Fruit fly (Drosophila melanogaster) whole organism, embryonic: Measurements from ENCODE around the gene ZnT35C.

Experiments used
- Ada2b ChIP-seq: fragments of 200-800 bp; sonication (Bioruptor generic); IDR thresholded peaks from 2 replicates; pipeline ENCODE4 v1.3.6; 2022; ENCODE audit warnings: missing biosample characterization, missing genetic modification characterization
- Atf-2 ChIP-seq: fragments of 200-800 bp; sonication (Bioruptor generic); optimal IDR thresholded peaks from 2 replicates; lab custom pipeline; 2016; ENCODE audit warnings: missing biosample characterization, missing genetic modification characterization
- B-H1 ChIP-seq: fragments of 200-800 bp; sonication (Bioruptor generic); IDR thresholded peaks from 3 replicates; pipeline ENCODE4 v1.3.6; 2022; ENCODE audit warnings: missing biosample characterization, missing genetic modification characterization
- Bdp1 ChIP-seq: fragments of 200-800 bp; sonication (Bioruptor generic); optimal IDR thresholded peaks from 3 replicates; lab custom pipeline; 2016; ENCODE audit warnings: missing biosample characterization, missing genetic modification characterization
- Bgb ChIP-seq: fragments of 200-800 bp; sonication (Bioruptor generic); IDR thresholded peaks from 2 replicates; pipeline ENCODE4 v1.3.6; 2022; ENCODE audit warnings: missing biosample characterization, missing genetic modification characterization; ENCODE audit not compliant: partially characterized antibody
- CG12071 ChIP-seq: fragments of 200-800 bp; sonication (Bioruptor generic); optimal IDR thresholded peaks from 3 replicates; lab custom pipeline; 2018; ENCODE audit warnings: missing biosample characterization, mild to moderate bottlenecking, missing genetic modification characterization
- CG12744 ChIP-seq: fragments of 200-800 bp; sonication (Bioruptor generic); optimal IDR thresholded peaks from 2 replicates; lab custom pipeline; 2016; ENCODE audit warnings: missing biosample characterization, missing genetic modification characterization
- CG13296 ChIP-seq: fragments of 200-800 bp; sonication (Bioruptor generic); optimal IDR thresholded peaks from 3 replicates; lab custom pipeline; 2018; ENCODE audit warnings: missing biosample characterization, mild to moderate bottlenecking, missing genetic modification characterization
- CG1602 ChIP-seq: fragments of 200-800 bp; sonication (Bioruptor generic); optimal IDR thresholded peaks from 3 replicates; lab custom pipeline; 2016; ENCODE audit warnings: missing biosample characterization, missing genetic modification characterization
- CG1647 ChIP-seq: fragments of 200-800 bp; sonication (Bioruptor generic); optimal IDR thresholded peaks from 3 replicates; lab custom pipeline; 2016; ENCODE audit warnings: missing biosample characterization, missing genetic modification characterization
- CG17328 ChIP-seq: fragments of 200-800 bp; sonication (Bioruptor generic); IDR thresholded peaks from 2 replicates; pipeline ENCODE4 v1.3.6; 2022; ENCODE audit warnings: missing biosample characterization, missing genetic modification characterization
- CG17612 ChIP-seq: fragments of 200-800 bp; sonication (Bioruptor generic); IDR thresholded peaks from 2 replicates; pipeline ENCODE4 v1.3.6; 2022; ENCODE audit warnings: missing biosample characterization, missing genetic modification characterization
- CG18599 ChIP-seq: fragments of 200-800 bp; sonication (Bioruptor generic); optimal IDR thresholded peaks from 3 replicates; lab custom pipeline; 2017; ENCODE audit warnings: missing biosample characterization, missing genetic modification characterization, mild to moderate bottlenecking, moderate library complexity, missing genetic modification reagents
- CG31365 ChIP-seq: fragments of 200-800 bp; sonication (Bioruptor generic); optimal IDR thresholded peaks from 2 replicates; lab custom pipeline; 2018; ENCODE audit warnings: missing biosample characterization, mild to moderate bottlenecking, missing genetic modification characterization
- CG33557 ChIP-seq: fragments of 200-800 bp; sonication (Bioruptor generic); optimal IDR thresholded peaks from 2 replicates; lab custom pipeline; 2019; ENCODE audit warnings: missing biosample characterization, mild to moderate bottlenecking, missing genetic modification characterization, moderate library complexity
- CG4404 ChIP-seq: fragments of 200-800 bp; sonication (Bioruptor generic); IDR thresholded peaks from 2 replicates; pipeline ENCODE4 v1.3.6; 2022; ENCODE audit warnings: missing biosample characterization, missing genetic modification characterization
- CG4707 ChIP-seq: fragments of 200-800 bp; sonication (Bioruptor generic); optimal IDR thresholded peaks from 2 replicates; lab custom pipeline; 2018; ENCODE audit warnings: missing biosample characterization, mild to moderate bottlenecking, missing genetic modification characterization, moderate library complexity
- CG6765 ChIP-seq: fragments of 200-800 bp; sonication (Bioruptor generic); optimal IDR thresholded peaks from 3 replicates; lab custom pipeline; 2017; ENCODE audit warnings: missing biosample characterization, mild to moderate bottlenecking, missing genetic modification characterization
- CG7271 ChIP-seq: fragments of 200-800 bp; sonication (Bioruptor generic); optimal IDR thresholded peaks from 2 replicates; lab custom pipeline; 2018; ENCODE audit warnings: missing biosample characterization, mild to moderate bottlenecking, missing genetic modification characterization, moderate library complexity
- CG7357 ChIP-seq: fragments of 200-800 bp; sonication (Bioruptor generic); IDR thresholded peaks from 3 replicates; pipeline ENCODE4 v1.3.6; 2022; ENCODE audit warnings: missing biosample characterization, missing genetic modification characterization
- CG7928 ChIP-seq: fragments of 200-800 bp; sonication (Bioruptor generic); optimal IDR thresholded peaks from 2 replicates; lab custom pipeline; 2017; ENCODE audit warnings: missing biosample characterization, mild to moderate bottlenecking, missing genetic modification characterization
- CG8478 ChIP-seq: fragments of >200 bp; optimal IDR thresholded peaks from 2 replicates; lab custom pipeline; 2018
- CG9727 ChIP-seq: fragments of 200-800 bp; sonication (Bioruptor generic); optimal IDR thresholded peaks from 3 replicates; lab custom pipeline; 2017; ENCODE audit warnings: missing biosample characterization, mild to moderate bottlenecking, missing genetic modification characterization
- Hmr ChIP-seq: fragments of 200-800 bp; sonication (Bioruptor generic); optimal IDR thresholded peaks from 3 replicates; lab custom pipeline; 2017; ENCODE audit warnings: mild to moderate bottlenecking, missing biosample characterization, missing genetic modification reagents, missing genetic modification characterization
- Hmx ChIP-seq: fragments of 200-800 bp; sonication (Bioruptor generic); optimal IDR thresholded peaks from 2 replicates; lab custom pipeline; 2016; ENCODE audit warnings: missing biosample characterization, missing genetic modification characterization
- Mad ChIP-seq: fragments of 200-800 bp; sonication (Bioruptor generic); optimal IDR thresholded peaks from 2 replicates; lab custom pipeline; 2016; ENCODE audit warnings: missing biosample characterization, missing genetic modification characterization
- Meics ChIP-seq: fragments of 200-800 bp; sonication (Bioruptor generic); optimal IDR thresholded peaks from 2 replicates; lab custom pipeline; 2017; ENCODE audit warnings: missing biosample characterization, mild to moderate bottlenecking, missing genetic modification characterization
- Mrtf ChIP-seq: fragments of 200-800 bp; sonication (Bioruptor generic); IDR thresholded peaks from 3 replicates; pipeline ENCODE4 v1.3.6; 2022; ENCODE audit warnings: missing biosample characterization, missing genetic modification characterization
- Myb ChIP-seq: fragments of 200-800 bp; sonication (Bioruptor generic); optimal IDR thresholded peaks from 2 replicates; lab custom pipeline; 2016; ENCODE audit warnings: missing biosample characterization, missing genetic modification characterization
- NC2β ChIP-seq: fragments of 200-800 bp; sonication (Bioruptor generic); optimal IDR thresholded peaks from 2 replicates; lab custom pipeline; 2016; ENCODE audit warnings: missing biosample characterization, missing genetic modification characterization
- NFAT ChIP-seq: fragments of 200-800 bp; sonication (Bioruptor generic); IDR thresholded peaks from 2 replicates; pipeline ENCODE4 v1.3.6; 2022; ENCODE audit warnings: missing biosample characterization, missing genetic modification characterization
- Ptx1 ChIP-seq: fragments of 200-800 bp; sonication (Bioruptor generic); IDR thresholded peaks from 2 replicates; pipeline ENCODE4 v1.3.6; 2022; ENCODE audit warnings: missing biosample characterization, missing genetic modification characterization
- Scr ChIP-seq: fragments of 200-800 bp; sonication (Bioruptor generic); IDR thresholded peaks from 2 replicates; pipeline ENCODE4 v1.3.6; 2022; ENCODE audit warnings: missing biosample characterization, missing genetic modification characterization; ENCODE audit not compliant: partially characterized antibody
- az2 ChIP-seq: fragments of 200-800 bp; sonication (Bioruptor generic); optimal IDR thresholded peaks from 3 replicates; lab custom pipeline; 2016; ENCODE audit warnings: missing biosample characterization, missing genetic modification characterization
- bbx ChIP-seq: fragments of 200-800 bp; sonication (Bioruptor generic); IDR thresholded peaks from 2 replicates; pipeline ENCODE4 v1.3.6; 2022; ENCODE audit warnings: missing biosample characterization, missing genetic modification characterization; ENCODE audit not compliant: partially characterized antibody
- da ChIP-seq: fragments of 200-800 bp; sonication (Bioruptor generic); optimal IDR thresholded peaks from 2 replicates; lab custom pipeline; 2016; ENCODE audit warnings: missing biosample characterization, missing genetic modification characterization
- dmrt11E ChIP-seq: fragments of 200-800 bp; sonication (Bioruptor generic); optimal IDR thresholded peaks from 3 replicates; lab custom pipeline; 2018; ENCODE audit warnings: missing biosample characterization, mild to moderate bottlenecking, missing genetic modification characterization, moderate library complexity
- eyg ChIP-seq: fragments of 200-800 bp; sonication (Bioruptor generic); optimal IDR thresholded peaks from 3 replicates; lab custom pipeline; 2016; ENCODE audit warnings: missing biosample characterization, missing genetic modification characterization
- fd64A ChIP-seq: fragments of 200-800 bp; sonication (Bioruptor generic); optimal IDR thresholded peaks from 3 replicates; lab custom pipeline; 2018; ENCODE audit warnings: missing biosample characterization, mild to moderate bottlenecking, missing genetic modification characterization
- lab ChIP-seq: fragments of 200-800 bp; sonication (Bioruptor generic); optimal IDR thresholded peaks from 3 replicates; lab custom pipeline; 2017; ENCODE audit warnings: missing biosample characterization, missing genetic modification characterization, mild to moderate bottlenecking, moderate library complexity, missing genetic modification reagents
- lmd ChIP-seq: fragments of 200-800 bp; sonication (Bioruptor generic); IDR thresholded peaks from 2 replicates; pipeline ENCODE4 v1.3.6; 2022; ENCODE audit warnings: missing biosample characterization, missing genetic modification characterization
- p53 ChIP-seq: fragments of 200-800 bp; sonication (Bioruptor generic); optimal IDR thresholded peaks from 2 replicates; lab custom pipeline; 2016; ENCODE audit warnings: missing biosample characterization, missing genetic modification characterization
- sd ChIP-seq: fragments of 200-800 bp; sonication (Bioruptor generic); optimal IDR thresholded peaks from 3 replicates; lab custom pipeline; 2018; ENCODE audit warnings: missing biosample characterization, mild to moderate bottlenecking, missing genetic modification characterization, moderate library complexity
- shn ChIP-seq: fragments of 200-800 bp; sonication (Bioruptor generic); optimal IDR thresholded peaks from 3 replicates; lab custom pipeline; 2016; ENCODE audit warnings: missing biosample characterization, missing genetic modification characterization
- slbo ChIP-seq: fragments of 200-800 bp; sonication (Bioruptor generic); IDR thresholded peaks from 2 replicates; pipeline ENCODE4 v1.3.6; 2022; ENCODE audit warnings: missing biosample characterization, missing genetic modification characterization
- sna ChIP-seq: fragments of 200-800 bp; sonication (Bioruptor generic); IDR thresholded peaks from 2 replicates; pipeline ENCODE4 v1.3.6; 2022; ENCODE audit warnings: missing biosample characterization, missing genetic modification characterization; ENCODE audit not compliant: partially characterized antibody
- sr ChIP-seq: fragments of 200-800 bp; sonication (Bioruptor generic); IDR thresholded peaks from 3 replicates; pipeline ENCODE4 v1.3.6; 2022; ENCODE audit warnings: missing biosample characterization, missing genetic modification characterization
- stwl ChIP-seq: fragments of 200-800 bp; sonication (Bioruptor generic); optimal IDR thresholded peaks from 3 replicates; lab custom pipeline; 2018; ENCODE audit warnings: missing biosample characterization, mild to moderate bottlenecking, missing genetic modification characterization, moderate library complexity
- tio ChIP-seq: fragments of 200-800 bp; sonication (Bioruptor generic); optimal IDR thresholded peaks from 2 replicates; lab custom pipeline; 2017; ENCODE audit warnings: missing biosample characterization, missing genetic modification characterization, inconsistent platforms
- zfh2 ChIP-seq: fragments of 200-800 bp; sonication (Bioruptor generic); optimal IDR thresholded peaks from 2 replicates; lab custom pipeline; 2016; ENCODE audit warnings: missing biosample characterization, missing genetic modification characterization

ZnT35C gene

dm6 chr2L:15271757-15272589 is 24.5 kb upstream of the ZnT35C start, which contains the start of gene Cul3 (continued):
- TF ChIP-seq stwl (tag; lab: Kevin White, UChicago) = peak; percentile 36
- TF ChIP-seq Bgb (GFP tag; lab: Robert Waterston, UW) = peak; percentile 76
- TF ChIP-seq CG9727 = no peak
- no peak for TF ChIP-seq Mrtf
- no peak for TF ChIP-seq Hmx (GFP tag; lab: Kevin White, UChicago)
- TF ChIP-seq CG7271 (tag; lab: Kevin White, UChicago) = no peak
- TF ChIP-seq Ptx1 (GFP tag; lab: Robert Waterston, UW) = peak; percentile 14; the same call in 1 of the 2 replicates
- peak; percentile 85 for TF ChIP-seq Scr (GFP tag; lab: Robert Waterston, UW)
- no peak for TF ChIP-seq sd (tag; lab: Kevin White, UChicago)
- no peak for TF ChIP-seq az2
- TF ChIP-seq bbx (GFP tag; lab: Robert Waterston, UW) = peak; percentile 75
- no peak for TF ChIP-seq tio (GFP tag; lab: Kevin White, UChicago)
- TF ChIP-seq lmd (GFP tag; lab: Robert Waterston, UW) = no peak
- TF ChIP-seq CG4707 (GFP tag; lab: Kevin White, UChicago) = no peak
- peak; percentile 48 for TF ChIP-seq CG8478 (lab: Kevin White, UChicago)
- no peak for TF ChIP-seq Atf-2 (GFP tag; lab: Kevin White, UChicago)
- no peak for TF ChIP-seq CG1647
- no peak for TF ChIP-seq CG13296 (GFP tag; lab: Kevin White, UChicago)
- no peak for TF ChIP-seq B-H1
- no peak for TF ChIP-seq CG4404
- peak; percentile 17 for TF ChIP-seq Myb (GFP tag; lab: Kevin White, UChicago)
- TF ChIP-seq NC2β (GFP tag; lab: Kevin White, UChicago) = no peak
- TF ChIP-seq CG17612 (GFP tag; lab: Robert Waterston, UW) = no peak
- peak; percentile 64 for TF ChIP-seq sna (GFP tag; lab: Robert Waterston, UW)
- TF ChIP-seq CG6765 = no peak
- peak; percentile 1 for TF ChIP-seq CG1602 (GFP tag; lab: Kevin White, UChicago)
- TF ChIP-seq CG12071 (GFP tag; lab: Kevin White, UChicago) = no peak
- TF ChIP-seq CG31365 = no peak
- TF ChIP-seq Bdp1 (GFP tag; lab: Kevin White, UChicago) = no peak
- TF ChIP-seq CG7928 (GFP tag; lab: Kevin White, UChicago) = no peak
- peak; percentile 43 for TF ChIP-seq dmrt11E (tag; lab: Kevin White, UChicago)
- no peak for TF ChIP-seq Hmr (GFP tag; lab: Kevin White, UChicago)
- no peak for TF ChIP-seq CG18599 (GFP tag; lab: Kevin White, UChicago)
- TF ChIP-seq lab (GFP tag; lab: Kevin White, UChicago) = no peak
- TF ChIP-seq CG7357 = no peak
- TF ChIP-seq sr = no peak
- no peak for TF ChIP-seq Meics (GFP tag; lab: Kevin White, UChicago)
- no peak for TF ChIP-seq Mad
- TF ChIP-seq CG12744 (GFP tag; lab: Kevin White, UChicago) = no peak
- TF ChIP-seq shn (GFP tag; lab: Kevin White, UChicago) = no peak
- 0 out of 2 replicates have a peak, but pooled peaks have one; percentile 19 for TF ChIP-seq Ada2b (GFP tag; lab: Robert Waterston, UW)
- TF ChIP-seq p53 (GFP tag; lab: Kevin White, UChicago) = no peak
- TF ChIP-seq CG17328 (GFP tag; lab: Robert Waterston, UW) = no peak
- no peak for TF ChIP-seq da (GFP tag; lab: Kevin White, UChicago)
- no peak for TF ChIP-seq zfh2 (GFP tag; lab: Kevin White, UChicago)
- no peak for TF ChIP-seq fd64A (GFP tag; lab: Kevin White, UChicago)
- no peak for TF ChIP-seq NFAT (GFP tag; lab: Robert Waterston, UW)
- TF ChIP-seq slbo (GFP tag; lab: Robert Waterston, UW) = peak; percentile 56
- TF ChIP-seq eyg (GFP tag; lab: Kevin White, UChicago) = no peak
- no peak for TF ChIP-seq CG33557 (GFP tag; lab: Kevin White, UChicago)
